Fruit fly (Drosophila melanogaster) whole organism: ENCODE data around the gene tobi.

Experiments
- CG8478 ChIP-seq: fragments of >200 bp; optimal IDR thresholded peaks from 2 replicates; lab custom pipeline; 2018; ENCODE audit warnings: inconsistent platforms
- Dll ChIP-seq: fragments of >200 bp; optimal IDR thresholded peaks from 2 replicates; lab custom pipeline; 2017
- EcR ChIP-seq, 2 experiments: fragments of >200 bp; optimal IDR thresholded peaks; 2 replicates each; lab custom pipeline; 2017; ENCODE audit warnings: missing biosample characterization in 2 of 2, missing genetic modification characterization in 2 of 2, missing genetic modification reagents in 2 of 2
- pan ChIP-seq: fragments of >200 bp; optimal IDR thresholded peaks from 2 replicates; lab custom pipeline; 2017
- psq ChIP-seq: fragments of >200 bp; optimal IDR thresholded peaks from 2 replicates; lab custom pipeline; 2017
- usp ChIP-seq: fragments of >200 bp; optimal IDR thresholded peaks from 2 replicates; lab custom pipeline; 2017; ENCODE audit warnings: missing biosample characterization, missing genetic modification characterization, mixed read lengths

The tobi gene

DNA sequence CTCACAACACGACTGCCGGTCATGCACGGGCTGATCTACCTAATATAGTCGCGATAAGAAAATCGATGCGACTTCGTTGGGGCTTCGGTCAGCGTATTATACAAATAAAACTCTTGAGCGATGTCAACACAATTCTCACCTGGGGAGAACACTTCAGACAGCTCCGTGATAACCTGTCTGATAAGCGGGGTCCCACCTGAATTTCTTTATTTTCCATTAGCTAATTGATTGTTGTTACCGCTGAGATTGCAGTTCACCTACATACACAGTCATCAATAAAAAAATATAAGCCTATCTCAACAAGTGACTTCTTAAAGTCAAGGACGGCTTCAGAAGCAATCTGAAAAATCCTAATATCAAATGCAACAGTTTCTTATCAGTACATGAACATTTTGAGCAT, at the start of gene tobi:
TSS of gene tobi (minus strand) at position 23 of the 400 bp plus-strand sequence.
- TF ChIP-seq psq (lab: Kevin White, UChicago): no peak
- no peak for TF ChIP-seq CG8478 (lab: Kevin White, UChicago)
- TF ChIP-seq Dll (lab: Kevin White, UChicago): no peak
- no peak for TF ChIP-seq EcR (GFP tag; optimal IDR thresholded peaks at IDR 0.05; lab: Kevin White, UChicago)
- no peak for TF ChIP-seq pan
- no peak for TF ChIP-seq usp (GFP tag; lab: Kevin White, UChicago)

DNA sequence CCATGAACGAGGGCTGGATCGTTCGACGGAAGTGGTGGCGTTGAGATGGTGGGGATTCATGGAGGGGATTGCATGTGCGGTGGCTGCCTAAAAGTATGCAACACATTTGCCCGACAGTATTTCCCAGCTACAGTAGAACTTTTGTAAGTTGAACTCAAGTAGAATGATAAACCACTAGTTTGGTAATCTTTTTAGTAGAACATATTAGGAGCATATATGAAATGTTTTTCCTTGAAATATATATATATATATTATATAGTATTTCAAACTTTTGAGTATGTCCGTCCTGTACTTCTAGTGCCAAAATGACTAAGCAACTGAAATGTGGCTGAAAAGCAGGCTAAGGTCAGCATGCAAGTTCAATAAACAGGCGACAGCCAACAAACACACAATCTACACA, 41.8 kb upstream of the tobi start:
- no peak for TF ChIP-seq usp (GFP tag; lab: Kevin White, UChicago)
- no peak for TF ChIP-seq CG8478 (lab: Kevin White, UChicago)
- no peak for TF ChIP-seq psq (lab: Kevin White, UChicago)
- TF ChIP-seq Dll (lab: Kevin White, UChicago): no peak
- no peak for TF ChIP-seq EcR (GFP tag; optimal IDR thresholded peaks at IDR 0.05; lab: Kevin White, UChicago)
- TF ChIP-seq pan: no peak

DNA sequence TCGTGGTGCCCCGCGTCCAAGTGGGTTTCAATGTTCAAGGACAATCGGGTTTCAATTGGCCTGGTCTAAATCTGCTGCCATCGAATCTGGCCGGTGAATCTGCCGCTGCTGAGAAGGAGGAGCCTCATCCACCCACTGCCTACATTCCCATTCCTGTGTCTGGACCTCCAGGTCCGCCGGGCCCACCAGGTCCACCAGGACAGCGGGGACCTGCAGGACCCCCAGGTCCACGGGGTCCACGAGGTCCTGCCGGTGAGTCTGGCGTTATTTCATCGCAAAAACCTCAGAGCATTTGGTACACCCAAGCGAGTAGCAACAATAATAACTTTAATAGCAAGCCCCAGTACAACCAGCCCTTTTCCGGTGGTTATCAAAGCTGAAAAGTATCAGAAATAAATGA, 37.5 kb upstream of the tobi start:
- no peak for TF ChIP-seq EcR (GFP tag; optimal IDR thresholded peaks at IDR 0.05; lab: Kevin White, UChicago)
- no peak for TF ChIP-seq Dll (lab: Kevin White, UChicago)
- no peak for TF ChIP-seq psq (lab: Kevin White, UChicago)
- no peak for TF ChIP-seq usp (GFP tag; lab: Kevin White, UChicago)

DNA sequence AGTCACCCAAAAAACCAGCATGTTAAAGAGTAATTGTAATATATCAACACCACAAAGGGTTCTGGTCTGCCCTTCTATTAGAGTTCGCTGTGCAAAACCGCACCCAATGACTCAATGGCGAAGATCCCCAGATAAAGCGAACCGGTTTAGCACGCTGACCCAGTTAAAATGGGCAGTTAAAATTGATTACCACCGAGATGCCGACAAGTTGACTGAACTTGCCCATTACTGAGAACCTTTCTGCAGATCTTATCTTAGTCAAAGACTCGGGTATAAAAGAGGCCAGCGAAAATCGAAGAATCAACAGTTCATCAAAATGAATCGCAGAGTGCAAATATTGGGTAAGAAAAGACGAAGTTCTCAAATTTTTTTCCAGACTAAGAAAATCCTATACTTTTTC, 36.7 kb upstream of the tobi start, which contains the start of gene CG31437:
TSS of gene CG31437 (plus strand) at position 301 of the 400 bp plus-strand sequence.
- TF ChIP-seq pan (no peak), usp (GFP tag; lab: Kevin White, UChicago) (no peak), EcR (GFP tag; optimal IDR thresholded peaks at IDR 0.05; lab: Kevin White, UChicago) (no peak), Dll (lab: Kevin White, UChicago) (no peak), CG8478 (lab: Kevin White, UChicago) (no peak), psq (lab: Kevin White, UChicago) (no peak)

DNA sequence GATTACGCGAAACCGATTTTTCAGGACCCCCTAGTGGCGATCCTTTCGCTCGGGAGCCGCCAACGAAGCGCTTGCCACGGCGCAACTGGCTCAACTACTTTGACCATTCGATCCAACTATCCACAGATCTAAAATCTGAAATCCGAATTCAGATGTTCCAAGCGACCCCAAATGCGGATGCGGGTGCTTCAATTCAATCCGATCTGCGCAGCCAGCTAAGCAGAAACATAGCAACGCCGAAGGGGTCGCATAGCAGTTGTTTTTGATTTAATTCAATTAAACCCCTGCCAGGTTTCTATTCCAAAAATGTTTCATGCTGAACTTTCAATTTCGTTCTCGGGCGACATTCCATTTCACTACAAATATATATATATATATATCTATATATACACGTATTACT, 36.0 kb upstream of the tobi start, which contains the start of gene alrm:
TSS of gene alrm (minus strand) at position 101 of the 400 bp plus-strand sequence.
- TF ChIP-seq EcR (GFP tag; optimal IDR thresholded peaks at IDR 0.05; lab: Kevin White, UChicago) (no peak), Dll (lab: Kevin White, UChicago) (no peak)

DNA sequence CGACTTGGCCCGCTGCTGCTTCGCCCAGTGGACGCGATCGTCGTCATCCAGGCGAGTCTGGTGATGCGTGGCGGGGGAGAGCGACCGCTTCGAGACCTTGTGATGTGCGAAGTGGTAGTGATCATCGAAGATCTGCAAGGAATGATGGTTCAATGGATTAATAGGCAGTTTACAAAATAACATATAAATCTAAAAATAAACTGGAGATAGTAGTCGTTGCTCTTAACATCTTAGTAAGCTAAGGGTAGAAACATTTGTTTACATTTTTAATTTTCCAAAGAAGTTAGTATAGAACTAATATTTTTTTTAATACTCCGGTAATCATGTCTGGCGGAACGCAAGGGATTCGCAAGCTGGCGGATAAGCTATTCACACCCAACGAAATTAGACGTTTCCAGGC, 11.3 kb upstream of the tobi start, which contains the start of gene ND-49L:
TSS of gene ND-49L (plus strand) at position 301 of the 400 bp plus-strand sequence.
- TF ChIP-seq psq (lab: Kevin White, UChicago) (no peak), EcR (GFP tag; optimal IDR thresholded peaks at IDR 0.05; lab: Kevin White, UChicago) (no peak), pan (no peak), CG8478 (lab: Kevin White, UChicago) (no peak)

DNA sequence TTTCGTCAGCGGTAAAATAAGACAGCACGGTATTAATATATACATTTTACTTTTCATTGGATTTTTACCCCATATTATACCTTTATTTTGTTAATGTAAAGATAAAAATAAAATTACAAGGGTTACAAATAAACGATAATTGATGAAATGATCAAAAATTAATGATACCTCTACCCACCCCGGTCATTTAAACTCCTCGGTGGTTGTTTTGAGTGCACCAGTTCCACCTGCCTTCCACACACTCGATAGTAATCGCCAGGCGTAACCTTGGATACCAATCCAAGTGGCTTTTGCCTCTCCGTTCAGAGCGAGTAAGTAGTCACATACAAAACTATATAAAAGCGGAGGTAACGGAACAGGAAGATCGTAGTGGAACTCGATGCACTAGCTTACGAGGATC, 6.8 kb downstream of the tobi start, which contains the start of gene rha:
TSS of gene rha (plus strand) at position 301 of the 400 bp plus-strand sequence.
- TF ChIP-seq EcR (GFP tag; optimal IDR thresholded peaks at IDR 0.05; lab: Kevin White, UChicago): no peak
- TF ChIP-seq pan: no peak
- no peak for TF ChIP-seq CG8478 (lab: Kevin White, UChicago)
- TF ChIP-seq usp (GFP tag; lab: Kevin White, UChicago): no peak
- TF ChIP-seq Dll (lab: Kevin White, UChicago): no peak
- no peak for TF ChIP-seq psq (lab: Kevin White, UChicago)

DNA sequence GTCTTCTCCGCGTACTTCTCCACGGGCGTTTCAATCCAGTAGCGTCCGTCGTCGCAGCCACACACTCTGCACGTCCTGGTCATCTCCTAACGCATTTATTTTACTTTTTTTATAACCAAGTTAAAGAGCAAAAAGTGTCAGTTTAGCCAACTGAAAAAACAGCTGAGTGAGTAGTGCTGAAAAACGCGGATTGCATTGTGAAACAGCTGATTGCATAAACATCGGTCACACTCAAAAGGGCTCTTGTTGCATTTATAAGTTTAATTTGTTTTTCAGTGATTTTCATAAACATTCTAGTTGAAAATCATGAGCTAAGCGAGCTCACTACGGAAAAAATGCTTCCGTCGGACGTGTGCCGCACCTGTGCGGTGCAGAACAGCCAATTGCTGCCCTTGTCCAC, 11.7 kb downstream of the tobi start, which contains the start of the genes CG10669 and CG11902:
TSS of gene CG10669 (minus strand) at position 179 of the 400 bp plus-strand sequence.
TSS of gene CG11902 (plus strand) at position 193 of the 400 bp plus-strand sequence.
- TF ChIP-seq Dll (lab: Kevin White, UChicago) (no peak), psq (lab: Kevin White, UChicago) (no peak), EcR (GFP tag; optimal IDR thresholded peaks at IDR 0.05; lab: Kevin White, UChicago) (no peak), usp (GFP tag; lab: Kevin White, UChicago) (no peak)

DNA sequence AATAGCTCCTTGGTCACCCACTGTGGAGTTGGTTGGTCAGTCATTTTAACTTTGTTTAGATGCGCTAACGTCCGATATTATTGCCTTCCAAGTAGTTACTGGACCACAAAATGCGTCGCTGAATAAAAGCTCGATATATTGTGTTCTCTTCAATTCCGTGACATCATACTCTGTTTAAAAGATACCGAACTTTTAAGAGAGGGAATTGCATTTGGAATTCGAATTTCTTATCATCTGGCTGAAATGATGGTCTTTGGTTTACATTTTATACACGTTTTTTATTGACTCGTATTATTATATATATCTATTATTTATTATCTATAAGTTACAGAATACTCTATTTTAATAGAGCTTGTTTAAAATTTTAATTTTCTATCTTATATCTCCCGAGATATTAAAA, 15.6 kb downstream of the tobi start, which contains the start of gene CHKov2:
TSS of gene CHKov2 (minus strand) at position 101 of the 400 bp plus-strand sequence.
- TF ChIP-seq CG8478 (lab: Kevin White, UChicago) (no peak), EcR (GFP tag; optimal IDR thresholded peaks at IDR 0.05; lab: Kevin White, UChicago) (no peak), usp (GFP tag; lab: Kevin White, UChicago) (no peak)

DNA sequence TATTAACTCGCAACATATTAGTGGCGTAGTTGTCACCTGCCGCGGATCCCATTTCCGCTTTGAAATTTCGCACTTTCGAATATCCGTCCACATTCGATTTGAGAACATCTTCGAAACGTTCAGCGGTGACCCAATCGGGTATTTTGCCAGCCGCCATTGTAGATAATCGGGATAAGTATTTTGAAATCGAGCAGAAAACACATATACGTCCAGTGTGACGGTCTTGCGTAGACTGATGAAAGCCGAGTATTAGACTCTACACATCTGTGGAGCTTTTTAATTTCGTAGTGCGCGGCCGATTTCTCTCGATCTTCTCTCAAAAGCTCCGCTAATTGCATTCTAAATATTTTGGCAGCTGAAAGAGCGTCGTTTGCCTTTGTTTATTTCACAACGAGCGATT, 17.6 kb downstream of the tobi start, which contains the start of gene CHKov1:
TSS of gene CHKov1 (minus strand) at position 238 of the 400 bp plus-strand sequence.
- TF ChIP-seq CG8478 (lab: Kevin White, UChicago): no peak
- no peak for TF ChIP-seq psq (lab: Kevin White, UChicago)
- no peak for TF ChIP-seq usp (GFP tag; lab: Kevin White, UChicago)
- no peak for TF ChIP-seq EcR (GFP tag; optimal IDR thresholded peaks at IDR 0.05; lab: Kevin White, UChicago)
- no peak for TF ChIP-seq pan
- no peak for TF ChIP-seq Dll (lab: Kevin White, UChicago)

DNA sequence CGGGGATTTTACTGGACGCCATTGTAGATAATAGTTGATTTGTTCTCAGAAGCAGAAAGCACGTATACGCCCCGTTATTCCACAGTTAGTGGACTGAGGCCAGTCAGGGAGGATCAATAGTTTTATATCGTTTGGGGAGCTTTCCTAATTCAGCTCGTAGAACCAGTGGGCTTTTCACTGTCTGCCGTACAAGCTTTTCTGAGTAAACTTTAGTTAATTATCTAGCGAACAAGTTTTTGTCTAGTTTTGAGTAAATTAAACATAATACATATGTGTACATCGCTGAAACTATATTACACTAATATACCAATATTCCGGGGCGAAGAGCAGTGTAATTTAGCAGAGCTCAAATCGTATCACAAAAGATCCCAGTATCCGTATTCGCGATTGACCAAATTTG, 24.1 kb downstream of the tobi start, which contains the start of gene CG10562:
TSS of gene CG10562 (minus strand) at position 101 of the 400 bp plus-strand sequence.
- TF ChIP-seq CG8478 (lab: Kevin White, UChicago) (no peak), EcR (GFP tag; optimal IDR thresholded peaks at IDR 0.05; lab: Kevin White, UChicago) (no peak), pan (no peak), psq (lab: Kevin White, UChicago) (no peak), usp (GFP tag; lab: Kevin White, UChicago) (no peak), Dll (lab: Kevin White, UChicago) (no peak)

DNA sequence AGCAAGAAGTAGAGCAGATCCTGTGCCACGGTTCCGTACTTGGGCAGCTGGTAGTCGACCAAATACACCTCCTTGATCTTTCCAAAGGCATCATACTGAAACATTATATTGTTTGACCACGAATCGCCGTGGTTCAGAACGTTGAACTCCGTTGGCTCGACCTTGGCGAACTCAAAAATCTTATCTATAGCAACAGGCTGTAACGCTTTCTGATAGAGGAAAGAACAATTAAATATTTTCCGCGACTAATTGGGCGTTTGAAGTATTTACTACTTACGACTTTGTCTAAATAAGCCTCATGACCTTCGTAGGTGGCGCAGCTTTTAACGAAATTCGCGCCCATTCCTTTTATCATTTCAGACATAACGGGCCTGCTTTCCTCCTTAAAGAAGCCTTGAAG, 25.0 kb downstream of the tobi start:
- TF ChIP-seq Dll (lab: Kevin White, UChicago) (no peak), usp (GFP tag; lab: Kevin White, UChicago) (no peak), CG8478 (lab: Kevin White, UChicago) (no peak), psq (lab: Kevin White, UChicago) (no peak), EcR (GFP tag; optimal IDR thresholded peaks at IDR 0.05; lab: Kevin White, UChicago) (no peak), pan (no peak)
